Worm (Caenorhabditis elegans): ENCODE data around the gene crn-4.

crn-4 gene

DNA sequence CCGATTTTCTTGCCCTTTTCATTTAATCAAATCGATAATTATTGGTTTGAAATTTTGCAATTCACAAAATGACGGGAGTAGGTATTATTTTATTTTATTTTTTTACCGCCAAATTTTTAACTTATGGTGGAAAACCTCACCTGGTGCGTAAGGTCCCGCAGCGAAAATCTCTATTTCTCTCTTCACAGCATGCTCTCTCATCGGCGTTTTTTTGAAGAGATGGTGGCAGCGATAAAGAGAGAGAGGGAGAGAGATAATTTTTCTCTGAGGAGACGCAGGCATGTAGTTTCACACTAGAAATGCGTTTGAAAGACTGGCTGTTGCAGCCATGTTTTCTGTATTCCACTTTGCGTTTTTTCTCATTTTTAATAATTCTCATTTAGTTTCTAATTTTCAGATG is 24.0 kb downstream of the crn-4 start, which contains the start of gene T14F9.2 (continued):
- no peak for TF ChIP-seq efl-3 (GFP tag; optimal IDR thresholded peaks at IDR 0.05)
- TF ChIP-seq aha-1 (tag; optimal IDR thresholded peaks at IDR 0.05) = no peak
- no peak for TF ChIP-seq F16B12.6 (tag; optimal IDR thresholded peaks at IDR 0.05)
- peak; percentile 20 for TF ChIP-seq elt-2 (tag; optimal IDR thresholded peaks at IDR 0.05)
- peak; percentile 41 to 56 (median 52) for TF ChIP-seq dpl-1 (GFP tag; optimal IDR thresholded peaks at IDR 0.05)
- no peak for TF ChIP-seq nhr-12 (tag; optimal IDR thresholded peaks at IDR 0.05)
- peak; percentile 39 for TF ChIP-seq blmp-1 (tag; optimal IDR thresholded peaks at IDR 0.05)
- no peak for TF ChIP-seq ama-1 (optimal IDR thresholded peaks at IDR 0.05)
- no peak for TF ChIP-seq unc-98 (GFP tag; IDR thresholded peaks at IDR 0.05)
- peak; percentile 63 for TF ChIP-seq rnt-1 (tag; optimal IDR thresholded peaks at IDR 0.05)
- no peak for TF ChIP-seq hpl-2 (GFP tag; optimal IDR thresholded peaks at IDR 0.05)
- no peak for TF ChIP-seq unc-62 (GFP tag; optimal IDR thresholded peaks at IDR 0.05)
- no peak for TF ChIP-seq ces-1 (GFP tag; optimal IDR thresholded peaks at IDR 0.05)
- TF ChIP-seq egl-27 (tag; optimal IDR thresholded peaks at IDR 0.05) = no peak
- TF ChIP-seq ets-5 (GFP tag; IDR thresholded peaks at IDR 0.05) = no peak
- TF ChIP-seq lin-13 (GFP tag; optimal IDR thresholded peaks at IDR 0.05) = no peak
- TF ChIP-seq nhr-47 (tag; optimal IDR thresholded peaks at IDR 0.05) = peak; percentile 62
- no peak for TF ChIP-seq ceh-88 (GFP tag; IDR thresholded peaks at IDR 0.05)
- TF ChIP-seq tbx-2 (tag; optimal IDR thresholded peaks at IDR 0.05) = peak; percentile 45
- TF ChIP-seq efl-1 (optimal IDR thresholded peaks at IDR 0.05) = peak; percentile 44 to 61
- peak; percentile 39 to 75 for TF ChIP-seq efl-1 (GFP tag; optimal IDR thresholded peaks at IDR 0.05 in 1 of 2)
- TF ChIP-seq C16A3.4 (tag; optimal IDR thresholded peaks at IDR 0.05) = no peak
- no peak for TF ChIP-seq C34B4.2 (tag; optimal IDR thresholded peaks at IDR 0.05)
- TF ChIP-seq fkh-8 (tag; optimal IDR thresholded peaks at IDR 0.05) = no peak
- TF ChIP-seq fkh-10 (GFP tag; optimal IDR thresholded peaks at IDR 0.05) = no peak
- peak; percentile 74 for TF ChIP-seq snu-23 (GFP tag; optimal IDR thresholded peaks at IDR 0.05)

DNA sequence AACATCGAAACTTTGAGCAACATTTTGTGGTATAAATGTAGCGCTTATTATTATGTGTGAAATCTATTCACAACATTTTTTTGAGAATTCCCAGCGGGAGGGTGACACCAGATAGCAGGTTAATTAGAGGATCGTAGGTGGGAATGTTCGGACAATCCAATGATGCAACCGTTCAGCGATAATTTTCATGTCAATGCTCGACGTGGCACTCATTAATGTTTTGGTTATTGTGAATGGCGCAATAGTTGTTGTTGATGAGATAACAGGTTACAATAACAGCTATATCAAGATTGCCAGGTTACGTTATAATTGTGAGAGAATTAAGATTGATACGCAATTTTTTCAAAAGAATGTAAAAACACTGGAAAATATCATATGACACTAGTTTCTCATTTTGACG is 26.6 kb downstream of the crn-4 start:
- TF ChIP-seq fkh-10 (GFP tag; optimal IDR thresholded peaks at IDR 0.05) = no peak
- TF ChIP-seq snpc-4 (tag; optimal IDR thresholded peaks at IDR 0.05) = no peak
- TF ChIP-seq elt-3 (tag; optimal IDR thresholded peaks at IDR 0.05) = no peak
- TF ChIP-seq isw-1 (GFP tag; IDR thresholded peaks at IDR 0.05) = no peak
- no peak for TF ChIP-seq fkh-8 (tag; optimal IDR thresholded peaks at IDR 0.05)
- TF ChIP-seq egl-27 (tag; optimal IDR thresholded peaks at IDR 0.05) = no peak
- no peak for TF ChIP-seq efl-1 (optimal IDR thresholded peaks at IDR 0.05)
- no peak for TF ChIP-seq efl-1 (GFP tag; optimal IDR thresholded peaks at IDR 0.05 in 1 of 2)
- no peak for TF ChIP-seq C16A3.4 (tag; optimal IDR thresholded peaks at IDR 0.05)
- TF ChIP-seq nhr-90 (tag; optimal IDR thresholded peaks at IDR 0.05; ENCODE audit: poor library complexity) = no peak
- no peak for TF ChIP-seq nhr-71 (tag; optimal IDR thresholded peaks at IDR 0.05)

DNA sequence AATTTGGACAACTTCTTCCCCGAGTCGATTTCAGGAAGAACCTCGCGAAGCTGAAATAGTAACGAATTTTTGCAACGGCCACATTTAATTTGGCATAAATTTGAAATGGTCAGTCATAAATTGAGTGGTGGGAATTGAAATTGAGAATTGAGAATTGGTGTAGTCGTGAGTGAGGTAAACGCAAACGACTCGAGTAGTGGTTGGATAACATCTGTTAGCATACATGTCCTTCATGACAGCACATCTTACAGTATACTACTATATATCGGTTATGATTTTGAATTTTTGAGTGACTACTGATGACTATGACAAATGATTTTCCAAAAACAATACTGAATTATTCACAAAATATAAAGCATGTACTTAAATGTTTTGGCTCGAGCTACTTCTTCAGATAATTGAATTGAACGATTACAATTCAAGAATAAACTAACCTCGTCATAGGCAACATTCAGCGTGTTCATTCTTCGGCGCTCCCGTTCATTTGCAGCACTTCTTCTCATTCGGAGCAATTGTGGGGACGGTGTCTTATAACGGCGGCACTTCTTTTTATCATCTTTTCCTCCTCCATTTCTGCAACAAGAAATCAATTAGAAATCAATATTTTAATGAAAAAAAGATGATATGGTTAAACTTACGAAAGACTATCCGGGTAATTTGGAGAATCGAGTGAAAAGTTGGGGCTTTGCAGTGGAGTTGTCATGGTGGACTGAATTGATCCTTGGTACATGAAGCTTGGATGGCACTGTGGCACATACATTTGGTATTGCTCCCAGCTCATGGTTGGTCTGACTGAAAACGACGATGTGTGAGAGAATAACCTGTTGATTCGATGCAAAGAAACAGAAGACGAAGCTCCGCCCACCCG is 28.4 kb downstream of the crn-4 start, which contains the start of gene lin-32:
Gene lin-32, minus strand, starts transcription at position 818 of the 868 bp plus-strand sequence.
- no peak for TF ChIP-seq efl-3 (GFP tag; optimal IDR thresholded peaks at IDR 0.05)
- peak in 1 of 2 experiments; percentile 65 for TF ChIP-seq ztf-11 (tag; optimal IDR thresholded peaks at IDR 0.05)
- TF ChIP-seq egl-13 (tag; optimal IDR thresholded peaks at IDR 0.05) = no peak
- TF ChIP-seq fkh-4 (tag; optimal IDR thresholded peaks at IDR 0.05; ENCODE audit: borderline replicate concordance) = no peak
- TF ChIP-seq tbx-2 (tag; optimal IDR thresholded peaks at IDR 0.05) = peak; percentile 1

DNA sequence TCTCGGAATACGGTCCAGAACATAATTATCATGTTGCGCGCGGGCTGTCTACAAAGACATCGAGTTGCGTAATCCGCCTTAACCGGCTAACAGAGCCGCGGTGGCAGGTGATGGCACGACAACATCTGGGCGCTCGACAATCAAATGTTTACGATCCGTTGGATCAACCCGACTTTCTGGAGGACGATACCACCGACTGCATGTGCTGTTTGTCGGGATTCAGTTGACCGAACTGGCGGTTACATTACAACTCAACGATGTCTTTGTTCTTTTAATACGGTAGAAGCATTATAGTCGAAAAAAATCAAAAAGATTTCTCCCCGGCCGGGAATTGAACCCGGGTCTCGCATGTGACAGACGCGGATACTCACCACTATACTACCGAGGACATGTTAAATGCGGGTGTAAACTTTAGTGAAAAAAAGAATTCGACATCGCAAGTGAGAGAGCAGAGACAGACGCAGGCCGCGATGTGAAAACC is 31.0 kb downstream of the crn-4 start:
- TF ChIP-seq mep-1 (tag; optimal IDR thresholded peaks at IDR 0.05) (peak; percentile 52), ceh-90 (tag; optimal IDR thresholded peaks at IDR 0.05) (no peak), nhr-71 (tag; optimal IDR thresholded peaks at IDR 0.05) (peak; percentile 77), egl-27 (tag; optimal IDR thresholded peaks at IDR 0.05) (peak in 1 of 2 experiments; percentile 46), pqm-1 (tag; optimal IDR thresholded peaks at IDR 0.05) (no peak), fkh-8 (tag; optimal IDR thresholded peaks at IDR 0.05) (peak; percentile 69), snu-23 (GFP tag; optimal IDR thresholded peaks at IDR 0.05) (peak; percentile 82), efl-3 (GFP tag; optimal IDR thresholded peaks at IDR 0.05) (no peak), skn-1 (tag; optimal IDR thresholded peaks at IDR 0.05) (peak; percentile 79), ceh-63 (GFP tag; optimal IDR thresholded peaks at IDR 0.05) (peak; percentile 29), jun-1 (tag; optimal IDR thresholded peaks at IDR 0.05) (peak; percentile 79), unc-62 (GFP tag; optimal IDR thresholded peaks at IDR 0.05) (no peak), sox-4 (tag; optimal IDR thresholded peaks at IDR 0.05) (peak; percentile 0), lsy-2 (tag; optimal IDR thresholded peaks at IDR 0.05) (peak; percentile 58 to 78), elt-3 (tag; optimal IDR thresholded peaks at IDR 0.05) (peak in 1 of 6 experiments; percentile 53), ceh-88 (GFP tag; IDR thresholded peaks at IDR 0.05) (peak; percentile 61; the same call in 1 of the 2 replicates), C04F5.9 (tag; optimal IDR thresholded peaks at IDR 0.05) (peak; percentile 24), isw-1 (GFP tag; IDR thresholded peaks at IDR 0.05) (no peak; the same call in 1 of the 2 replicates), nhr-85 (tag) (peak; percentile 80), irx-1 (tag; optimal IDR thresholded peaks at IDR 0.05) (peak; percentile 46)
